Worm (Caenorhabditis elegans) whole organism, L4 larva: ENCODE data around the gene ins-12.

Experiments
- F10B5.3 ChIP-seq: sonication (generic microtip); optimal IDR thresholded peaks from 2 replicates; lab custom pipeline; 2016; ENCODE audit warnings: mild to moderate bottlenecking, missing genetic modification characterization, missing compliant biosample characterization
- ama-1 ChIP-seq: fragments of 150-350 bp; optimal IDR thresholded peaks from 2 replicates; lab custom pipeline; 2014; ENCODE audit warnings: inconsistent platforms, mixed read lengths
- daf-8 ChIP-seq: fragments of 200-800 bp; sonication (Bioruptor generic); IDR thresholded peaks from 2 replicates; pipeline ENCODE4 v1.3.6; 2022; ENCODE audit warnings: missing genetic modification characterization, missing compliant biosample characterization
- fos-1 ChIP-seq: fragments of 150-350 bp; optimal IDR thresholded peaks from 2 replicates; lab custom pipeline; 2014; ENCODE audit warnings: missing biosample characterization, missing genetic modification characterization
- lin-1 ChIP-seq: fragments of 200-800 bp; sonication (Bioruptor generic); IDR thresholded peaks from 2 replicates; pipeline ENCODE4 v1.3.6; 2022; ENCODE audit warnings: missing genetic modification reagents, missing genetic modification characterization, missing compliant biosample characterization
- mdl-1 ChIP-seq, 2 experiments: fragments of 150-350 bp in 1 of 2; sonication (generic microtip) in 1 of 2; optimal IDR thresholded peaks; 2 replicates each; lab custom pipeline; 2014 to 2017; ENCODE audit warnings: missing biosample characterization in 2 of 2, missing genetic modification characterization in 2 of 2
- nhr-111 ChIP-seq: fragments of 200-800 bp; sonication (Bioruptor generic); optimal IDR thresholded peaks from 2 replicates; lab custom pipeline; 2018; ENCODE audit warnings: mild to moderate bottlenecking, missing genetic modification characterization, missing compliant biosample characterization
- nhr-76 ChIP-seq: fragments of 150-350 bp; optimal IDR thresholded peaks from 2 replicates; lab custom pipeline; 2014; ENCODE audit warnings: missing biosample characterization, missing genetic modification characterization
- nhr-77 ChIP-seq: fragments of 150-350 bp; optimal IDR thresholded peaks from 2 replicates; lab custom pipeline; 2014; ENCODE audit warnings: missing biosample characterization, missing genetic modification characterization
- pha-4 ChIP-seq, 2 experiments: fragments of 150-350 bp in 1 of 2; fragments of 200-800 bp in 1 of 2; sonication (Bioruptor generic) in 1 of 2; IDR thresholded peaks in 1 of 2; optimal IDR thresholded peaks in 1 of 2; 2 replicates each; pipeline versions ENCODE4 v1.3.6 to Lab custom; 2014 to 2022; ENCODE audit warnings: missing genetic modification characterization in 2 of 2, missing genetic modification reagents in 2 of 2, missing biosample characterization in 1 of 2, missing compliant biosample characterization in 1 of 2

ce11 chrII:5593377-5593932, 39.0 kb downstream of the ins-12 start, which contains the start of gene cdc-14:
- no peak for TF ChIP-seq pha-4 (GFP tag; IDR thresholded peaks at IDR 0.05; lab: Robert Waterston, UW)
- peak; percentile 13 for TF ChIP-seq pha-4 (tag; optimal IDR thresholded peaks at IDR 0.05; lab: Kevin White, UChicago)
- no peak for TF ChIP-seq ama-1 (lab: Kevin White, UChicago)
- TF ChIP-seq nhr-77 (tag; lab: Kevin White, UChicago) = peak; percentile 63
- no peak for TF ChIP-seq F10B5.3 (tag; lab: Kevin White, UChicago)
- no peak for TF ChIP-seq lin-1
- TF ChIP-seq nhr-111 (GFP tag; lab: Kevin White, UChicago) = no peak
- no peak for TF ChIP-seq nhr-76 (tag; lab: Kevin White, UChicago)
- no peak for TF ChIP-seq daf-8 (GFP tag; lab: Robert Waterston, UW)
- TF ChIP-seq fos-1 (tag; lab: Kevin White, UChicago) = no peak
- TF ChIP-seq mdl-1 (tag; optimal IDR thresholded peaks at IDR 0.05; lab: Kevin White, UChicago) = peak in 1 of 2 experiments; percentile 72
